Worm (Caenorhabditis elegans) whole organism, dauer: Measurements from ENCODE around the gene K01A12.2.
"Not testable (repeated sequence)": the region's sequence is repeated elsewhere in the genome, so short reads cannot be mapped to it uniquely, and the experiment has no call there.

Experiments used
- unc-62 ChIP-seq: sonication (generic microtip); optimal IDR thresholded peaks from 2 replicates; lab custom pipeline; 2017; ENCODE audit warnings: missing biosample characterization, missing genetic modification reagents, missing genetic modification characterization

K01A12.2 gene

DNA sequence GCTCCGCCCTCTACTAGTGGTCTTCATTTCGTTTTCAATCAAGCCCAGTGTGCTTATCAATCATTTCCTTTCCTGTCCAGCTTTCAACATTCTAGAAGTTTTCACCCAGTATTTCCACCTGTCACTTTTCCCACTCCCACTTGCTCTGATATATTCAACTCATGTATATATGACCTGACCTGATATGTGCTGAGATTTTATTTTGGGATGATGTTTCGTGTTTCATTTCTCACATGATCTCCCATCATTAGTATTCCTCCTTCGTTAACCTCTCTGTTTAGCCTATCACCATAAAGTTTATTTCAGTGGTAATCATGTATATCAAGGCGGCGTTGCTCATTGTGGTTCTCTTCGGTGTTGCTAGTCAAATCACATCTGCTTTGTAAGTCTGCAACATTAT is 20.3 kb upstream of the K01A12.2 start, which contains the start of gene nlp-7:
nlp-7 (plus strand) TSS at position 301 of the 400 bp plus-strand sequence.
- no peak for TF ChIP-seq unc-62

DNA sequence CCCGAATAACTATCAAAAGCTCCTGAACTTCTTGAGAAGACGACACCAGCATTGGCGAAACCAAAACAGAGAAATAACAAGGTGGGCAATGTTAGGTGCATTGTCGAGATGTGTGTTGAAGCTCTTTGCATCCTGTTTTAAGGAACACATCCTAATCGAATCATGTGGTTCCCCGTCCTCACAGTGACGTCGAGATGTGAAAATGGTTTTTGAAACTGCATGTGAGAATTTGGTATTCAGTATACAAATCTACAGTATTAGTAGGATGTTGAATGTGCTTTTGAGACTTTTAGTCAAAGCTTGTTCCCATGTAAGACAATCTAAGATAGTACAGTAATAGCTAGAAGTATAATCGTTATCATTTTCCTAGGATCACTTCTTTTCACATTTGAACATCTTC is 15.5 kb upstream of the K01A12.2 start, which contains the start of gene F18E9.7:
F18E9.7 (minus strand) TSS at position 101 of the 400 bp plus-strand sequence.
- no peak for TF ChIP-seq unc-62

DNA sequence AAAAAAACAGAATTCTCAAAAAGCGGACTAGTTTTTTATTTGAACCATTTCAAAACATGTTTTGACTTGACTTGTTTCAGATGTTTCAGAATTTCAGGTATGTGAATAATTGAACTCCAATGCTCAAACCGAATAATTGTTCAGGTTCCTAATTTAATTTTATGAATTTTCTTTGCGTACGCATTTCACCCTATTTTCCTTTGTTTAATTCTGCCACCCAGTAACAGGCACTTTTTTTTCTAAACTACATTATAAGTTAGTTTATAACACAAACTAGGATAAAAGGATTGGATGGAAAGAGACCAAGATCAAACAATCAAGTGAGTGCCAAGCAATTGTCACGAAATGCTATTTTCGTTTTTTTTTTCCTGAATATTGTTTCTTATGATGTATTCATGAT is 14.7 kb upstream of the K01A12.2 start:
- TF ChIP-seq unc-62, result no peak

DNA sequence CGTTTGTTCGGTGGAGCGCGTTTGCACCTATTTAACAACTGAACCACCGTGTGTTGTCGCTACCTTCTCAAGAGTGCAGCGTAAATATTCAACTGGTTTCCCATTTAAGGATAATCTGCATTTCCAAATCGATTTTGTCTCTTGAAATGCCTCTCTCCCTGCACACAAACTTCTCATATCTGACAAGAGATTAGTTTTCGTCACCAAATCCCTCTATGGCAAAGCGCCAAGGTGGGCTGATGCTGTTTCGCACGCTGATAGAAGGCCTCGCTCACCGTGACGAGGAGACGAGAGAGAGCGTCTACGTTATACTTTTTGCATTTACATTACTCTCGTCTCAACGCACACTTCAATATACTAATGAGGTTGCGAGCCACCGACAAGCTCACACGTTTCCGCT is 13.4 kb upstream of the K01A12.2 start:
- no peak for TF ChIP-seq unc-62

DNA sequence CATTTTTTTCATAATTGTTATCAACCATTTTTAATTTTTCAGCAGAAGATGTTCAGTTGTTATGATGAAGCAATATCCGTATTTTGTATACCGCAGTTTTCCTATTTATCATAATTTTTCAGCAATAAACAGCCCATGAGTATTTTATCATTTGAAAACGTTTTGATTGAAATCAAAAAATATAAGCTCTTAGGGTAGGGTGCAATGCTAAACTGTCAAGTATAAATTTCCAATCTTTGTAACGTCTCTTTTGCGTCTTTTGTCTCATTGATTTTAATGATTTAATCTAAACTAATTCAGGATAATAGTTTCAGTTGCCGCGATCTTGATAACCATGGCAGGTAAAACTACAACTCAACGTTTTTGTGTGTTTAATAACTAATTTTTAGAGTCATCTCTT is 11.9 kb upstream of the K01A12.2 start, which contains the start of gene F18E9.1:
F18E9.1 (plus strand) TSS at position 301 of the 400 bp plus-strand sequence.
- TF ChIP-seq unc-62, result no peak

DNA sequence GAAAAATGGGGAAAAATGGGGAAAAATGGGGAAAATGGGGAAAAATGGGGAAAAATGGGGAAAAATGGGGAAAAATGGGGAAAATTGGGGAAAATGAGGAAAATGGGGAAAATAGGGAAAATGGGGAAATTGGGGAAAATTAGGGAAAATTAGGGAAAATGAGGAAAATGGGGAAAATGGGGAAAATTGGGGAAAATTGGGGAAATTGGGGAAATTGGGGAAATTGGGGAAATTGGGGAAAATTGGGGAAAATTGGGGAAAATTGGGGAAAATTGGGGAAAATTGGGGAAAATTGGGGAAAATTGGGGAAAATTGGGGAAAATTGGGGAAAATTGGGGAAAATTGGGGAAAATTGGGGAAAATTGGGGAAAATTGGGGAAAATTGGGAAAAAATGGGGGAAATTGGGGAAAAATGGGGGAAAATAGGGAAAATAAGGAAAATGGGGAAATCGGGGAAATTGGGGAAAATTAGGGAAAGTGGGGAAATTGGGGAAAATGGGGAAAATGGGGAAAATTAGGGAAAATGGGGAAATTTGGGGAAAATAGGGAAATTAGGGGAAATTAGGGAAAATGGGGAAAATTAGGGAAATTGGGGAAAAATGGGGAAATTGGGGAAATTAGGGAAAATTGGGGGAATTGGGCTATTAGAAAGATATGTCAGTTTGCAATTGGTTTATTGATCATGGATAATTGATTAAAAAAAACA is 10.3 kb upstream of the K01A12.2 start:
- no peak for TF ChIP-seq unc-62

DNA sequence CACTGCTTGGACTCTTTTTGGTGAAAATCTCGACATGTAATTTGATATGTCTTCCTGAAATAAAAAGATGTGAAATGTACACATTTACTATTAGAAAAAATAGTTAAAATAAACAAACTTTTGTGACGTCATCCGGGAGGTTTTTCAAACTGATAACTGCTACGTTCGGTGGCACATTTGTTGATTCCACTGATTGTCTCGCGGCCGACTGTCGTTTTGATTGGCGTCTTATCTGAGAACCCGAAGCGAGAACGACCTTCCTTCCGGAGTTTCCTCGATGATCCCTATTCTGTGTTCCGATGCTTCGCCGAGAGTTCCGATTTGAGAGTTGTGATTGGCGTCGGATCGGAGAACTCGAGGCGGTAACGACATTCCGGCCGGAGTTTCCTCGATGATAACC is 9.0 kb upstream of the K01A12.2 start:
- no peak for TF ChIP-seq unc-62

DNA sequence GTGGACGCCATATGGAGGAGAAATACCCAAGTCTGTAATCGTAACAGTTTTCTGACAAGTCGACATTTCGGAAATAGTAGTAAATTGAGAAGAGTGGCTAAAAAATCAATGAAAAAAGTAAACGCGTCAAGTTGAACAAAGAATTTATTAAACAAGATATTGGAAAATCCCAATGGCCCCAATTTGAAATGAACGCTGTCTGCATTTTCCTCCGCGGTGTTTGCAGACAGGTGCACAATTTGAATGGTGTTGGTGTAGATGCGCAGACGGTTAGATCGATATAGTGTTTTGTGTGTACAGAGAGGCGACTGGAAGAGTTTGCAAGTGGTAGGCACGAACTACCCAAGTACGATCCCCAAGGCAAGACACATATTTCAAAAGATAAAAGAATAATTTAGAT is 8.1 kb upstream of the K01A12.2 start, which contains the start of the genes H35N09.2 and H35N09.1:
H35N09.2 (minus strand) TSS at position 54 of the 400 bp plus-strand sequence.
H35N09.1 (plus strand) TSS at position 335 of the 400 bp plus-strand sequence.
- TF ChIP-seq unc-62, result no peak

DNA sequence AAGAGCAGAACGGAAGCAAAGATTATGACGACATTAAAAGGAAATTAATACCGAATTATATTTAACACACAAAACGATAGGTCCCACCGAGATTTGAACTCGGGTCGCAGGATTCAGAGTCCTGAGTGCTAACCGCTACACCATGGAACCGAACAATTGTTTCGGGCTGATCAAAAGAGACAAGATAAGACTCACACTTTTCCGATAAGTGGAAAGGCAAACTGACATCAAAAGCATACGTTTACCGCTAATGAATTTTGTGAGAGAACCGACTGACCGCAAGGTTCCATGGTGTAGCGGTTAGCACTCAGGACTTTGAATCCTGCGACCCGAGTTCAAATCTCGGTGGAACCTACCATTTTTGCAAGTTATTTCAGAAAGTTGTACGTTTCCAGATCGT is 4.4 kb upstream of the K01A12.2 start:
- no peak for TF ChIP-seq unc-62

DNA sequence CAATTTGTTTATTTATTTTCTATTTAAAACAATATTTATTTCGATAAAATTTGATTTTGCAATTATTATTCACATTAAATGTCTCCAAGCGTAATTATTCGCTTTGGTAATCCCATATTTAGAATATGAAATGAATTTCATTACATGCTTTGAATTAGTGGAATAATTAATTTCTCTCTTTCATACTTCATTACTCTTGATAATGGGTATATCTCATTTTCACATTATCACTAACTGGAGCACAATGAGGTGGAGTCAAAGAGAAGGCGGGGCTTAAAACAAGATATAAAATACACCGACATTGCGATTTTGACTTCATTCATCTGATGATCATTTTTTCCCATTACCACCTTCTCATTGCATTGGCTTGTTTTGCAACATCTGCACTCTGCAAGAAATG is 2.5 kb upstream of the K01A12.2 start, which contains the start of gene K01A12.4:
K01A12.4 (plus strand) TSS at position 301 of the 400 bp plus-strand sequence.
- not testable (repeated sequence) for TF ChIP-seq unc-62

DNA sequence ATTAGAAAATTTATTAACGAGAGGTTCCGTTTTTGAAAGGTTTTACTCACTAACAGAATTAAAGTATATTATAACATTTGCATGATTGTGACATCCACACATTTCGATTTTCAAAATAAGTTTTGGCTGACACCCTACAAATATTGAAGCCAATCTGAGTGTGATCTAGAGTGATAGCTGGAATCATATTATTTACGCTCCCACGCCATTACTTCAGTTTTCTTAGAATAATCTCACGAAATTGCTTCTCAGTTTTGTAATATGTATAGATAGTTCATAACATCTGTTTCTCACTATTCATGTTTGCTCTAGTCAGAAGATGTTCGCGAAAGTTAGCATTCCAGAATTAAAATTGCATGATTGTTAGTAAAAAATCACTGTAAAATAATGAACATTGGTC is 875 bp upstream of the K01A12.2 start:
- no peak for TF ChIP-seq unc-62

DNA sequence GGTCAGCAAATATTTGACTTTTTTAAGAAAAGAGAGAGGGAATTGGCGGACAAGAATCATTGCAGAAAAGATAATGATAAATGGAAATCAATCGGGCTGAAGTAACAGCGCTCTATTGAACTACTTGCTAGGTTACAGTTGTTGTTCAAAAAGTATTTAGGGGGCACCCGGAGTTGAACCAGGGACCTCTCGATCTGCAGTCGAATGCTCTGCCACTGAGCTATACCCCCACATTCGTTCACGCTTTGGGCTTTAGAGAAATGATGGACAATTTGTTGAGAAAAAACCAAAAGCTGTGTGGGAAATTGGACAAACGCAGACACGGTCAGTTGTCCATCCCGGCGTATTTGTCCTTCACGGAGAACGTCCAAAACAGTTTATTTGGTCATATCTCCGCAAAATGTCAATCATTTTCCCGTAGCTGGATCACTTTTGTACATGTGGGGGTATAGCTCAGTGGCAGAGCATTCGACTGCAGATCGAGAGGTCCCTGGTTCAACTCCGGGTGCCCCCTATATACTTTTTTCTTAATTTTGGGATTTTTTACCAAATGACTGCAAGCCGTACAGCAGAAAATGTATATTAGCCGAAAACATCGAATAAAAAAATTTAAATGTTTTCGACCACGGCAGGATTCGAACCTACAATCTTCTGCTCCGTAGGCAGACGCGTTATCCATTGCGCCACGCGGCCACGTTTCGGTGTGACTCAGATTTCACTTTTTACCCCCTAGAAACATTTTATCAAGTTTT is 10.9 kb downstream of the K01A12.2 start:
- TF ChIP-seq unc-62, result no peak

DNA sequence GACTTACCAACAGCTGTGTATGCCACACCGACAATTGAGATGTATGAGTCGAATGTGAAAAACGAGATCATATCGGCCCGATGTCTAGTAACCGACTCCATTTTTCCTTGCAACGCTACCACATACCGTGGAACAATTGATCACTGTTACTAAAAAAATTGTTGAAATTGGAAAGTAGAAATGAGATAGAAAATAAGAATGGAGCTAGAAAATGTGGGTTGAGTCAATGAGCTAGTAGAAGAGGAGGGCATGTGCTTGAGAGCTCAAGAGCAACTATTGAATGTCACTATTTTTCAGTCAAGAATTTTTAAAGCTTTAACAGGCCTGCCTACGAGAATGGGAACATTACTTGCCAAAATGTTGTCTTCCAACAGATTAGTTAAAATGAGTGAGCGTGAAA is 11.9 kb downstream of the K01A12.2 start, which contains the start of gene K01A12.3:
K01A12.3 (minus strand) TSS at position 101 of the 400 bp plus-strand sequence.
- no peak for TF ChIP-seq unc-62

DNA sequence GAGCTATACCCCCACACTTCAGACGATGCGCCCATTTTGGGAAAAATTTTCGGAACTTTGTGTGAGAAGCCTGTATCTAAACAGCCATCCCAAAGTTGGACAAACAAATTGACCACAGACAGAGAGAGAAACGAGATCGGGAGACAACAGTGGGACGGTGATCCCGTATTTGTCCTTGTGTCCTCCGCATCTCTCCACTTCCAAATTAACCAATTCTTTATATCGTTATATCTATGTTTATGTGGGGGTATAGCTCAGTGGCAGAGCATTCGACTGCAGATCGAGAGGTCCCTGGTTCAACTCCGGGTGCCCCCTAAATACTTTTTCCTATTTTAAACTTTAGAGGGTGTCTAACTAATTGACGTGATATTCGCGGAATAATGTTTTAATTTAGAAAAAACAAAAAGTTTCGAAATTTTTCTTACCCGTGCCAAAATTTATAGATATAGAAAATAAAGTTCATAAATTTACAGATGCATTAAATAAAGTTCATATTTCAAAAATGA is 25.6 kb downstream of the K01A12.2 start:
- TF ChIP-seq unc-62, result no peak

DNA sequence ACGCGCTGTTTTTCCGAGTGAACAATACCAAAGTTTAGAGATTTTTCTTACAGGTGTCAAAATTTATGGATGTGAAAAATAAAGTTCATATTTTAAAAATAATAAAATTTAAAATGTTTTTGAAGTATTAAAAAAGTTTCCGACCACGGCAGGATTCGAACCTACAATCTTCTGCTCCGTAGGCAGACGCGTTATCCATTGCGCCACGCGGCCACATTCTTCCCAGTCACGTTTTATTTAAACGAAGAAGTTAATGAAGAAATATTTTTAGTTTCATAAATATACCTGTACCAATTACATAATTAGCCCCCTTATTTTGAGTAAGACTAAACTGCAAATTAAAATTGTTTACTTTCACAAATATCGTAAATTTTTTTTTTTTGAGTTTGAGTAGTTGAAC is 27.5 kb downstream of the K01A12.2 start:
- TF ChIP-seq unc-62, result no peak

DNA sequence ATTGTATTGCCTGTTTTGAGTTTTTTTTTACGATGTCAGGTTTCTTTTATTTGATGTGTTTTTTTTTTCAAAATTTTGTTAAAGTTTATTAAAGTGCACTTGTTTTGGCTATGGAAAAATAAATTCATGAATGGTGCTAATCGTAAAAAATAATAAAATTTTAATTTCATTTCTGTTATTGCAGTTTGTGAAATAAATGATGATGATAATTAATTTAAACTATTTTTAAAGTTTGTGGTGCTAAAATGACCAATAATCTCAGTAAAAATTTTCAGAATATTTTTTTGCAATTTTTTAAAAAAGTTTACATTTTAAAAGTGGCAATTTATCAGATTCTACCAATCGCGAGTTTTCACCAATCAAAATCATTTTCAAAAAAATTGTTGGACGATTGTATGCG is 30.7 kb downstream of the K01A12.2 start, which contains the start of gene stg-2:
stg-2 (minus strand) TSS at position 101 of the 400 bp plus-strand sequence.
- no peak for TF ChIP-seq unc-62

DNA sequence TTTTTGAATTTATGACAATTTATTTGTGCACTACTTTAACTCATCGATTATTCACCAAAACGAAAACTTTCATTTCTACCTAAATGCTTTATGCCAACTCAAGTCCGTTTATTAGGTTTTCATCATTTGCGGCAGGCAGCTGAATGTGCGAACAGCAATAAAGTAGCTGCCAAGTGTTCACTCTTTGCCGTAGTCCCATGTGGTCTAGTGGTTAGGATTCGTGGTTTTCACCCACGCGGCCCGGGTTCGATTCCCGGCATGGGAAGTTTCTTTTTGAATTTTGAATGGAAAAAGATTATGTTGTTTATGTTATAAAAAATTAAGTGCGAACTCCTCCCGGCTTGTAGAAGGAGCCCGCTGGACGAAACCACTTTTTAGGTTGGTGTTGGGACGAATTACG is 33.1 kb downstream of the K01A12.2 start:
- no peak for TF ChIP-seq unc-62
